Worm (Caenorhabditis elegans): ENCODE measurements around the gene ZK470.6.

- TF ChIP-seq dmd-4 (tag; optimal IDR thresholded peaks at IDR 0.05; ENCODE audit: borderline replicate concordance), result no peak
- no peak for TF ChIP-seq sox-2 (GFP tag; IDR thresholded peaks at IDR 0.05)
- TF ChIP-seq pax-1 (tag; optimal IDR thresholded peaks at IDR 0.05), result no peak
- TF ChIP-seq ceh-45 (GFP tag; IDR thresholded peaks at IDR 0.05), result no peak
- TF ChIP-seq ztf-16 (tag; optimal IDR thresholded peaks at IDR 0.05), result no peak
- no peak for TF ChIP-seq nhr-232 (tag; optimal IDR thresholded peaks at IDR 0.05)
- TF ChIP-seq unc-55 (GFP tag; optimal IDR thresholded peaks at IDR 0.05), result no peak
- no peak for TF ChIP-seq ceh-24 (tag; optimal IDR thresholded peaks at IDR 0.05)
- no peak for TF ChIP-seq ama-1 (optimal IDR thresholded peaks at IDR 0.05)
- TF ChIP-seq ceh-9 (tag; optimal IDR thresholded peaks at IDR 0.05), result no peak
- TF ChIP-seq nfya-1 (tag; optimal IDR thresholded peaks at IDR 0.05), result no peak
- TF ChIP-seq unc-42 (tag; optimal IDR thresholded peaks at IDR 0.05), result no peak
- TF ChIP-seq pqm-1 (tag; optimal IDR thresholded peaks at IDR 0.05), result no peak
Measured at ce11 chrX:4147600-4148448, 29.5 kb downstream of the ZK470.6 start.

All from whole organism, late embryonic.